Fruit fly (Drosophila melanogaster): ENCODE data around the gene CG6293.

Gene CG6293

dm6 chr3R:10263972-10264536, 47.4 kb downstream of the CG6293 start, which contains the start of gene Nuak (continued):
- TF ChIP-seq CG31388 (GFP tag; optimal IDR thresholded peaks at IDR 0.05) (peak; percentile 54), lmd (GFP tag; IDR thresholded peaks at IDR 0.05) (no peak), Sin3A (optimal IDR thresholded peaks at IDR 0.05) (peak; percentile 86), Camta (GFP tag; optimal IDR thresholded peaks at IDR 0.05) (peak; percentile 90), CG34224 (GFP tag; IDR thresholded peaks at IDR 0.05; ENCODE audit: partially characterized antibody) (no peak), CG10959 (GFP tag; IDR thresholded peaks at IDR 0.05) (no peak), cas (GFP tag; IDR thresholded peaks at IDR 0.05) (no peak), slp2 (GFP tag; optimal IDR thresholded peaks at IDR 0.05) (peak; percentile 97), her (GFP tag; optimal IDR thresholded peaks at IDR 0.05) (peak; percentile 93), CG5180 (GFP tag; optimal IDR thresholded peaks at IDR 0.05) (peak; percentile 57), Dad (GFP tag; optimal IDR thresholded peaks at IDR 0.05) (peak; percentile 90), Fer2 (tag; optimal IDR thresholded peaks at IDR 0.05) (peak; percentile 79), CG10274 (GFP tag; optimal IDR thresholded peaks at IDR 0.05) (peak; percentile 22), D (optimal IDR thresholded peaks at IDR 0.05) (no peak), D (GFP tag; optimal IDR thresholded peaks at IDR 0.05) (peak; percentile 39), CG17328 (GFP tag; IDR thresholded peaks at IDR 0.05) (no peak), klu (GFP tag; IDR thresholded peaks at IDR 0.05) (no peak), CG8290 (GFP tag; optimal IDR thresholded peaks at IDR 0.05) (peak; percentile 84), CG8290 (tag; optimal IDR thresholded peaks at IDR 0.05) (peak in 1 of 2 experiments; percentile 92), nom (GFP tag; optimal IDR thresholded peaks at IDR 0.05) (peak; percentile 46), NC2α (GFP tag; optimal IDR thresholded peaks at IDR 0.05) (peak; percentile 71), HHEX (GFP tag; optimal IDR thresholded peaks at IDR 0.05) (peak; percentile 83), ems (GFP tag; optimal IDR thresholded peaks at IDR 0.05) (peak; percentile 93), Med (GFP tag) (peak; percentile 100), sc (optimal IDR thresholded peaks at IDR 0.05) (no peak), sc (GFP tag; optimal IDR thresholded peaks at IDR 0.05) (peak; percentile 10), Neu2 (GFP tag; optimal IDR thresholded peaks at IDR 0.05; ENCODE audit: borderline replicate concordance) (peak; percentile 51), CG1024 (GFP tag; IDR thresholded peaks at IDR 0.05) (no peak), zfh2 (GFP tag; optimal IDR thresholded peaks at IDR 0.05) (peak; percentile 98), onecut (GFP tag; IDR thresholded peaks at IDR 0.05) (peak; percentile 74), CG7556 (GFP tag; optimal IDR thresholded peaks at IDR 0.05) (peak; percentile 71), p53 (GFP tag; optimal IDR thresholded peaks at IDR 0.05) (peak; percentile 78), al (GFP tag; IDR thresholded peaks at IDR 0.05) (no peak), HLH54F (GFP tag; optimal IDR thresholded peaks at IDR 0.05) (peak; percentile 96), MESR4 (GFP tag; optimal IDR thresholded peaks at IDR 0.05) (peak; percentile 33), fd64A (GFP tag; optimal IDR thresholded peaks at IDR 0.05) (no peak), ERR (GFP tag; optimal IDR thresholded peaks at IDR 0.05) (peak; percentile 80), NFAT (GFP tag; IDR thresholded peaks at IDR 0.05) (no peak), HLH4C (GFP tag; IDR thresholded peaks at IDR 0.05; ENCODE audit: partially characterized antibody) (no peak), Meics (GFP tag; optimal IDR thresholded peaks at IDR 0.05) (peak; percentile 84), CG7839 (tag; optimal IDR thresholded peaks at IDR 0.05) (peak; percentile 96), Hey (tag; optimal IDR thresholded peaks at IDR 0.05) (peak; percentile 67), CG17568 (GFP tag; optimal IDR thresholded peaks at IDR 0.05) (peak; percentile 91), lola (GFP tag; optimal IDR thresholded peaks at IDR 0.05) (peak in 1 of 3 experiments; percentile 78), Lpt (GFP tag; optimal IDR thresholded peaks at IDR 0.05) (no peak), CG12942 (GFP tag; optimal IDR thresholded peaks at IDR 0.05) (peak; percentile 87), inv (GFP tag; IDR thresholded peaks at IDR 0.05; ENCODE audit: partially characterized antibody) (no peak), YL-1 (GFP tag; optimal IDR thresholded peaks at IDR 0.05) (peak; percentile 46)

All from whole organism, embryonic.